Fruit fly (Drosophila melanogaster) whole organism, embryonic: Measurements from ENCODE around the gene TwdlX.

ENCODE experiments used
- Abd-B ChIP-seq: fragments of 200-800 bp; sonication (Bioruptor generic); optimal IDR thresholded peaks from 2 replicates; lab custom pipeline; 2018; ENCODE audit warnings: missing biosample characterization, mild to moderate bottlenecking, missing genetic modification characterization, moderate library complexity
- Bgb ChIP-seq: fragments of 200-800 bp; sonication (Bioruptor generic); IDR thresholded peaks from 2 replicates; pipeline ENCODE4 v1.3.6; 2022; ENCODE audit warnings: missing biosample characterization, missing genetic modification characterization; ENCODE audit not compliant: partially characterized antibody
- CG13287 ChIP-seq: fragments of 200-800 bp; sonication (Bioruptor generic); IDR thresholded peaks from 2 replicates; pipeline ENCODE4 v1.3.6; 2022; ENCODE audit warnings: missing biosample characterization, missing genetic modification characterization; ENCODE audit not compliant: partially characterized antibody
- CG13775 ChIP-seq: fragments of 200-800 bp; sonication (Bioruptor generic); optimal IDR thresholded peaks from 3 replicates; lab custom pipeline; 2017; ENCODE audit warnings: missing biosample characterization, mild to moderate bottlenecking, missing genetic modification characterization
- CG14860 ChIP-seq: fragments of 200-800 bp; sonication (Bioruptor generic); IDR thresholded peaks from 3 replicates; pipeline ENCODE4 v1.3.6; 2022; ENCODE audit warnings: missing biosample characterization, missing genetic modification characterization; ENCODE audit not compliant: partially characterized antibody
- CG15479 ChIP-seq: fragments of 200-800 bp; sonication (Bioruptor generic); optimal IDR thresholded peaks from 3 replicates; lab custom pipeline; 2019; ENCODE audit warnings: missing biosample characterization, mild to moderate bottlenecking, missing genetic modification characterization, moderate library complexity
- CG1603 ChIP-seq: fragments of 200-800 bp; sonication (Bioruptor generic); optimal IDR thresholded peaks from 2 replicates; lab custom pipeline; 2019; ENCODE audit warnings: missing biosample characterization, mild to moderate bottlenecking, missing genetic modification characterization, moderate library complexity
- CG18764 ChIP-seq: fragments of 200-800 bp; sonication (Bioruptor generic); optimal IDR thresholded peaks from 3 replicates; lab custom pipeline; 2016; ENCODE audit warnings: missing biosample characterization, missing genetic modification characterization
- CG34422 ChIP-seq: fragments of 200-800 bp; sonication (Bioruptor generic); IDR thresholded peaks from 3 replicates; pipeline ENCODE4 v1.3.6; 2022; ENCODE audit warnings: missing biosample characterization, missing genetic modification characterization
- CG4360 ChIP-seq: fragments of 200-800 bp; sonication (Bioruptor generic); IDR thresholded peaks from 2 replicates; pipeline ENCODE4 v1.3.6; 2022; ENCODE audit warnings: missing biosample characterization, missing genetic modification characterization
- CG6254 ChIP-seq: fragments of 200-800 bp; sonication (Bioruptor generic); optimal IDR thresholded peaks from 3 replicates; lab custom pipeline; 2017; ENCODE audit warnings: mild to moderate bottlenecking, missing biosample characterization, missing genetic modification reagents, missing genetic modification characterization
- CG6765 ChIP-seq: fragments of 200-800 bp; sonication (Bioruptor generic); optimal IDR thresholded peaks from 3 replicates; lab custom pipeline; 2017; ENCODE audit warnings: missing biosample characterization, mild to moderate bottlenecking, missing genetic modification characterization
- CG7357 ChIP-seq: fragments of 200-800 bp; sonication (Bioruptor generic); IDR thresholded peaks from 3 replicates; pipeline ENCODE4 v1.3.6; 2022; ENCODE audit warnings: missing biosample characterization, missing genetic modification characterization
- CG8478 ChIP-seq: fragments of >200 bp; optimal IDR thresholded peaks from 2 replicates; lab custom pipeline; 2018
- CG9797 ChIP-seq: fragments of 200-800 bp; sonication (Bioruptor generic); optimal IDR thresholded peaks from 3 replicates; lab custom pipeline; 2018; ENCODE audit warnings: missing biosample characterization, mild to moderate bottlenecking, missing genetic modification characterization
- CG9817 ChIP-seq: fragments of 200-800 bp; sonication (Bioruptor generic); optimal IDR thresholded peaks from 2 replicates; lab custom pipeline; 2018; ENCODE audit warnings: missing biosample characterization, mild to moderate bottlenecking, missing genetic modification characterization, moderate library complexity
- Chrac-16 ChIP-seq: fragments of 200-800 bp; sonication (Bioruptor generic); optimal IDR thresholded peaks from 3 replicates; lab custom pipeline; 2016; ENCODE audit warnings: missing biosample characterization, missing genetic modification characterization
- CoRest ChIP-seq: fragments of 200-800 bp; sonication (Bioruptor generic); optimal IDR thresholded peaks from 3 replicates; lab custom pipeline; 2018; ENCODE audit warnings: missing biosample characterization, mild to moderate bottlenecking, missing genetic modification characterization, moderate library complexity
- D19A ChIP-seq: fragments of 200-800 bp; optimal IDR thresholded peaks from 3 replicates; lab custom pipeline; 2019; ENCODE audit warnings: missing biosample characterization, mild to moderate bottlenecking, missing genetic modification characterization, moderate library complexity
- Deaf1 ChIP-seq: fragments of 200-800 bp; optimal IDR thresholded peaks from 3 replicates; lab custom pipeline; 2019; ENCODE audit warnings: missing biosample characterization, mild to moderate bottlenecking, missing genetic modification characterization, moderate library complexity
- Elba2 ChIP-seq: fragments of 200-800 bp; sonication (Bioruptor generic); optimal IDR thresholded peaks from 3 replicates; lab custom pipeline; 2016; ENCODE audit warnings: missing biosample characterization, missing genetic modification characterization
- Gsc ChIP-seq: fragments of 200-800 bp; sonication (Bioruptor generic); IDR thresholded peaks from 2 replicates; pipeline ENCODE4 v1.3.6; 2022; ENCODE audit warnings: missing biosample characterization, missing genetic modification characterization
- Hr3 ChIP-seq: fragments of 200-800 bp; sonication (Bioruptor generic); optimal IDR thresholded peaks from 3 replicates; lab custom pipeline; 2016; ENCODE audit warnings: missing biosample characterization, missing genetic modification characterization
- Mes4 ChIP-seq: fragments of 200-800 bp; sonication (Bioruptor generic); optimal IDR thresholded peaks from 2 replicates; lab custom pipeline; 2016; ENCODE audit warnings: missing biosample characterization, missing genetic modification characterization
- Mrtf ChIP-seq: fragments of 200-800 bp; sonication (Bioruptor generic); IDR thresholded peaks from 3 replicates; pipeline ENCODE4 v1.3.6; 2022; ENCODE audit warnings: missing biosample characterization, missing genetic modification characterization
- Oli ChIP-seq: fragments of 200-800 bp; sonication (Bioruptor generic); optimal IDR thresholded peaks from 2 replicates; lab custom pipeline; 2018; ENCODE audit warnings: missing biosample characterization, mild to moderate bottlenecking, missing genetic modification characterization, moderate library complexity
- Ssrp ChIP-seq: fragments of 200-800 bp; sonication (Bioruptor generic); optimal IDR thresholded peaks from 2 replicates; lab custom pipeline; 2018; ENCODE audit warnings: missing biosample characterization, mild to moderate bottlenecking, missing genetic modification characterization, moderate library complexity
- ab ChIP-seq: fragments of 200-800 bp; sonication (Bioruptor generic); optimal IDR thresholded peaks from 2 replicates; lab custom pipeline; 2016; ENCODE audit warnings: missing biosample characterization, missing genetic modification characterization
- aop ChIP-seq: fragments of 200-800 bp; sonication (Bioruptor generic); IDR thresholded peaks from 2 replicates; pipeline ENCODE4 v1.3.6; 2022; ENCODE audit warnings: missing biosample characterization, missing genetic modification characterization
- cwo ChIP-seq: fragments of 200-800 bp; sonication (Bioruptor generic); optimal IDR thresholded peaks from 3 replicates; lab custom pipeline; 2017; ENCODE audit warnings: missing biosample characterization, missing genetic modification characterization, mild to moderate bottlenecking, moderate library complexity, missing genetic modification reagents
- dmrt11E ChIP-seq: fragments of 200-800 bp; sonication (Bioruptor generic); optimal IDR thresholded peaks from 3 replicates; lab custom pipeline; 2018; ENCODE audit warnings: missing biosample characterization, mild to moderate bottlenecking, missing genetic modification characterization, moderate library complexity
- en ChIP-seq: fragments of 200-800 bp; sonication (Bioruptor generic); optimal IDR thresholded peaks from 2 replicates; lab custom pipeline; 2016; ENCODE audit warnings: missing biosample characterization, missing genetic modification characterization
- fd3F ChIP-seq: fragments of 200-800 bp; sonication (Bioruptor generic); optimal IDR thresholded peaks from 2 replicates; lab custom pipeline; 2018; ENCODE audit warnings: missing biosample characterization, mild to moderate bottlenecking, missing genetic modification characterization, moderate library complexity
- gcm ChIP-seq: fragments of 200-800 bp; sonication (Bioruptor generic); optimal IDR thresholded peaks from 2 replicates; lab custom pipeline; 2019; ENCODE audit warnings: missing biosample characterization, mild to moderate bottlenecking, missing genetic modification characterization, moderate library complexity
- grau ChIP-seq: fragments of 200-800 bp; optimal IDR thresholded peaks from 3 replicates; lab custom pipeline; 2019; ENCODE audit warnings: missing biosample characterization, mild to moderate bottlenecking, missing genetic modification characterization, moderate library complexity
- hkb ChIP-seq, 2 experiments: fragments of 200-800 bp in 1 of 2; fragments of >200 bp in 1 of 2; sonication (Bioruptor generic) in 1 of 2; IDR thresholded peaks in 1 of 2; optimal IDR thresholded peaks in 1 of 2; 2 replicates each; pipeline versions ENCODE4 v1.3.6 to Lab custom; 2017 to 2022; ENCODE audit warnings: missing biosample characterization in 1 of 2, missing genetic modification characterization in 1 of 2
- lmd ChIP-seq: fragments of 200-800 bp; sonication (Bioruptor generic); IDR thresholded peaks from 2 replicates; pipeline ENCODE4 v1.3.6; 2022; ENCODE audit warnings: missing biosample characterization, missing genetic modification characterization
- onecut ChIP-seq: fragments of 200-800 bp; sonication (Bioruptor generic); IDR thresholded peaks from 2 replicates; pipeline ENCODE4 v1.3.6; 2022; ENCODE audit warnings: missing biosample characterization, missing genetic modification characterization
- pb ChIP-seq: fragments of 200-800 bp; sonication (Bioruptor generic); optimal IDR thresholded peaks from 3 replicates; lab custom pipeline; 2016; ENCODE audit warnings: missing biosample characterization, missing genetic modification characterization
- ro ChIP-seq: fragments of 200-800 bp; sonication (Bioruptor generic); IDR thresholded peaks from 2 replicates; pipeline ENCODE4 v1.3.6; 2022; ENCODE audit warnings: missing biosample characterization, missing genetic modification characterization
- sc ChIP-seq, 3 experiments: fragments of >200 bp in 2 of 3; fragments of 200-800 bp in 1 of 3; sonication (Bioruptor generic) in 1 of 3; optimal IDR thresholded peaks; 2 replicates in 2 of 3; 3 replicates in 1 of 3; lab custom pipeline; 2017; ENCODE audit warnings: mild to moderate bottlenecking in 1 of 3, missing biosample characterization in 1 of 3, missing genetic modification characterization in 1 of 3, missing genetic modification reagents in 1 of 3
- scrt ChIP-seq: fragments of 200-800 bp; sonication (Bioruptor generic); optimal IDR thresholded peaks from 2 replicates; lab custom pipeline; 2018; ENCODE audit warnings: missing biosample characterization, mild to moderate bottlenecking, missing genetic modification characterization, moderate library complexity
- sd ChIP-seq: fragments of 200-800 bp; sonication (Bioruptor generic); optimal IDR thresholded peaks from 3 replicates; lab custom pipeline; 2018; ENCODE audit warnings: missing biosample characterization, mild to moderate bottlenecking, missing genetic modification characterization, moderate library complexity
- slp2 ChIP-seq: fragments of 200-800 bp; sonication (Bioruptor generic); optimal IDR thresholded peaks from 2 replicates; lab custom pipeline; 2016; ENCODE audit warnings: missing biosample characterization, missing genetic modification characterization
- sna ChIP-seq: fragments of 200-800 bp; sonication (Bioruptor generic); IDR thresholded peaks from 2 replicates; pipeline ENCODE4 v1.3.6; 2022; ENCODE audit warnings: missing biosample characterization, missing genetic modification characterization; ENCODE audit not compliant: partially characterized antibody
- sob ChIP-seq: fragments of 200-800 bp; sonication (Bioruptor generic); IDR thresholded peaks from 2 replicates; pipeline ENCODE4 v1.3.6; 2022; ENCODE audit warnings: missing biosample characterization, missing genetic modification characterization
- sr ChIP-seq: fragments of 200-800 bp; sonication (Bioruptor generic); IDR thresholded peaks from 3 replicates; pipeline ENCODE4 v1.3.6; 2022; ENCODE audit warnings: missing biosample characterization, missing genetic modification characterization
- tin ChIP-seq: fragments of 200-800 bp; sonication (Bioruptor generic); optimal IDR thresholded peaks from 3 replicates; lab custom pipeline; 2016; ENCODE audit warnings: missing biosample characterization, missing genetic modification characterization

The TwdlX gene

dm6 chrX:16750712-16751578 is 20.1 kb downstream of the TwdlX start (continued):
- TF ChIP-seq Elba2 (GFP tag; lab: Kevin White, UChicago), result no peak
- no peak for TF ChIP-seq slp2 (GFP tag; lab: Kevin White, UChicago)
- TF ChIP-seq aop (GFP tag; lab: Robert Waterston, UW), result no peak
- TF ChIP-seq Mrtf (GFP tag; lab: Robert Waterston, UW), result peak; percentile 16; the same call in 1 of the 3 replicates
- TF ChIP-seq fd3F (GFP tag; lab: Kevin White, UChicago), result peak; percentile 40
- peak; percentile 49 for TF ChIP-seq Deaf1 (tag; lab: Kevin White, UChicago)
- TF ChIP-seq D19A (tag; lab: Kevin White, UChicago), result peak; percentile 80
- TF ChIP-seq Chrac-16 (GFP tag; lab: Kevin White, UChicago), result peak; percentile 59
- peak; percentile 78 for TF ChIP-seq dmrt11E (tag; lab: Kevin White, UChicago)
- TF ChIP-seq en (GFP tag; lab: Kevin White, UChicago), result no peak
- TF ChIP-seq Ssrp (tag; lab: Kevin White, UChicago), result peak; percentile 82
- TF ChIP-seq CG6765 (GFP tag; lab: Kevin White, UChicago), result peak; percentile 38
- peak; percentile 45 for TF ChIP-seq sd (tag; lab: Kevin White, UChicago)
- no peak for TF ChIP-seq CG8478
- TF ChIP-seq CG13775 (GFP tag; lab: Kevin White, UChicago), result peak; percentile 70
- TF ChIP-seq CG4360 (GFP tag; lab: Robert Waterston, UW), result peak; percentile 91
- peak; percentile 30 for TF ChIP-seq CG15479 (GFP tag; lab: Kevin White, UChicago)
- peak; percentile 50 for TF ChIP-seq Abd-B (GFP tag; lab: Kevin White, UChicago)
- no peak for TF ChIP-seq sna (GFP tag; lab: Robert Waterston, UW)
- TF ChIP-seq CoRest (tag; lab: Kevin White, UChicago), result peak; percentile 85
- no peak for TF ChIP-seq CG34422 (GFP tag; lab: Robert Waterston, UW)
- no peak for TF ChIP-seq CG18764 (GFP tag; lab: Kevin White, UChicago)
- no peak for TF ChIP-seq Mes4 (GFP tag; lab: Kevin White, UChicago)
- TF ChIP-seq sr (GFP tag; lab: Robert Waterston, UW), result no peak
- no peak for TF ChIP-seq ab
- TF ChIP-seq pb, result no peak
- no peak for TF ChIP-seq sc (optimal IDR thresholded peaks at IDR 0.05; lab: Kevin White, UChicago)
- TF ChIP-seq sc (GFP tag; optimal IDR thresholded peaks at IDR 0.05; lab: Kevin White, UChicago), result peak; percentile 61
- TF ChIP-seq CG1603 (tag; lab: Kevin White, UChicago), result peak; percentile 29
- no peak for TF ChIP-seq hkb (optimal IDR thresholded peaks at IDR 0.05; lab: Kevin White, UChicago)
- peak; percentile 75 for TF ChIP-seq hkb (GFP tag; IDR thresholded peaks at IDR 0.05; lab: Robert Waterston, UW)
- TF ChIP-seq CG13287, result no peak
- TF ChIP-seq ro (GFP tag; lab: Robert Waterston, UW), result no peak
- peak; percentile 60 for TF ChIP-seq lmd
- peak; percentile 42 for TF ChIP-seq cwo (GFP tag; lab: Kevin White, UChicago)
- peak; percentile 73 for TF ChIP-seq scrt (GFP tag; lab: Kevin White, UChicago)
- no peak for TF ChIP-seq Hr3 (GFP tag; lab: Kevin White, UChicago)
- peak; percentile 77 for TF ChIP-seq gcm (GFP tag; lab: Kevin White, UChicago)
- TF ChIP-seq sob (GFP tag; lab: Robert Waterston, UW), result peak; percentile 58
- no peak for TF ChIP-seq Gsc
- no peak for TF ChIP-seq Bgb (GFP tag; lab: Robert Waterston, UW)
- peak; percentile 81 for TF ChIP-seq grau (tag; lab: Kevin White, UChicago)
- TF ChIP-seq CG9797 (GFP tag; lab: Kevin White, UChicago), result no peak
- peak; percentile 70 for TF ChIP-seq CG6254 (GFP tag; lab: Kevin White, UChicago)
- peak; percentile 56 for TF ChIP-seq CG9817 (tag; lab: Kevin White, UChicago)
- peak; percentile 59 for TF ChIP-seq tin
- TF ChIP-seq CG7357 (GFP tag; lab: Robert Waterston, UW), result peak; percentile 44; the same call in 2 of the 3 replicates
- TF ChIP-seq Oli, result peak; percentile 79
- TF ChIP-seq onecut (GFP tag; lab: Robert Waterston, UW), result peak; percentile 55
- no peak for TF ChIP-seq CG14860 (GFP tag; lab: Robert Waterston, UW)
